In genomic region chr3L:12119875-12120485, dm6 we compare ENCODE assay signal across 1 fruit fly cellular context.
TF ChIP-seq lines count a peak whose summit lies in the region.

Gene CG11560, plus strand, starts transcription at chr3L:12120019.

TF ChIP-seq in whole organism, embryonic, 481 proteins besides CTCF, POLR2A, EP300 and RAD21 (continued from another document and continues in another):
- no peak for TF ChIP-seq CoRest (tag; optimal IDR thresholded peaks at IDR 0.05; lab: Kevin White, UChicago)
- TF ChIP-seq Adf1 (GFP tag; IDR thresholded peaks at IDR 0.05; lab: Robert Waterston, UW), result no peak
- TF ChIP-seq CG7556 (GFP tag; optimal IDR thresholded peaks at IDR 0.05; lab: Kevin White, UChicago), result no peak
- TF ChIP-seq gt (GFP tag; IDR thresholded peaks at IDR 0.05; lab: Robert Waterston, UW), result no peak
- no peak for TF ChIP-seq Asciz (GFP tag; optimal IDR thresholded peaks at IDR 0.05; lab: Kevin White, UChicago)
- no peak for TF ChIP-seq CG8290 (GFP tag; optimal IDR thresholded peaks at IDR 0.05; lab: Kevin White, UChicago)
- TF ChIP-seq CG8290 (tag; optimal IDR thresholded peaks at IDR 0.05; lab: Kevin White, UChicago), result no peak
- no peak for TF ChIP-seq stc (GFP tag; IDR thresholded peaks at IDR 0.05; lab: Robert Waterston, UW)
- no peak for TF ChIP-seq ro (GFP tag; IDR thresholded peaks at IDR 0.05; lab: Robert Waterston, UW)
- TF ChIP-seq sug (tag; optimal IDR thresholded peaks at IDR 0.05; lab: Kevin White, UChicago), result no peak
- no peak for TF ChIP-seq Ada2b (GFP tag; IDR thresholded peaks at IDR 0.05; lab: Robert Waterston, UW)
- TF ChIP-seq CG17359 (tag; optimal IDR thresholded peaks at IDR 0.05; lab: Kevin White, UChicago), result peak; percentile 83
- TF ChIP-seq trh (GFP tag; optimal IDR thresholded peaks at IDR 0.05; lab: Kevin White, UChicago), result no peak
- TF ChIP-seq nom (GFP tag; optimal IDR thresholded peaks at IDR 0.05; lab: Kevin White, UChicago), result no peak
- TF ChIP-seq CG7357 (GFP tag; IDR thresholded peaks at IDR 0.05; lab: Robert Waterston, UW), result 0 out of 3 replicates have a peak, but pooled peaks have one; percentile 36
- no peak for TF ChIP-seq Aef1 (GFP tag; IDR thresholded peaks at IDR 0.05; lab: Robert Waterston, UW)
- TF ChIP-seq CG34224 (GFP tag; IDR thresholded peaks at IDR 0.05; lab: Robert Waterston, UW; ENCODE audit: partially characterized antibody), result peak; percentile 67
- no peak for TF ChIP-seq zf30C (GFP tag; optimal IDR thresholded peaks at IDR 0.05; lab: Kevin White, UChicago)
- TF ChIP-seq slou (GFP tag; optimal IDR thresholded peaks at IDR 0.05; lab: Kevin White, UChicago), result no peak
- TF ChIP-seq TFAM (GFP tag; optimal IDR thresholded peaks at IDR 0.05; lab: Kevin White, UChicago), result no peak
- TF ChIP-seq CG11247 (GFP tag; IDR thresholded peaks at IDR 0.05; lab: Robert Waterston, UW), result no peak
- no peak for TF ChIP-seq CG2199 (GFP tag; IDR thresholded peaks at IDR 0.05; lab: Robert Waterston, UW)
- no peak for TF ChIP-seq Pdp1 (GFP tag; optimal IDR thresholded peaks at IDR 0.05; lab: Kevin White, UChicago)
- TF ChIP-seq CG6765 (GFP tag; optimal IDR thresholded peaks at IDR 0.05; lab: Kevin White, UChicago), result no peak
- no peak for TF ChIP-seq fd96Cb (tag; optimal IDR thresholded peaks at IDR 0.05; lab: Kevin White, UChicago)
- TF ChIP-seq seq (GFP tag; IDR thresholded peaks at IDR 0.05; lab: Robert Waterston, UW), result no peak
- TF ChIP-seq esg (GFP tag; conservative IDR thresholded peaks at IDR 0.05; lab: Robert Waterston, UW), result no peak
- TF ChIP-seq kni (GFP tag; optimal IDR thresholded peaks at IDR 0.05; lab: Kevin White, UChicago), result no peak
- no peak for TF ChIP-seq D19B (GFP tag; optimal IDR thresholded peaks at IDR 0.05; lab: Kevin White, UChicago)
- no peak for TF ChIP-seq Xbp1 (GFP tag; optimal IDR thresholded peaks at IDR 0.05; lab: Kevin White, UChicago)
- no peak for TF ChIP-seq exex (tag; optimal IDR thresholded peaks at IDR 0.05; lab: Kevin White, UChicago)
- TF ChIP-seq CG30431 (GFP tag; optimal IDR thresholded peaks at IDR 0.05; lab: Kevin White, UChicago), result no peak
- TF ChIP-seq pfk (GFP tag; optimal IDR thresholded peaks at IDR 0.05; lab: Kevin White, UChicago), result no peak
- TF ChIP-seq BEAF-32 (GFP tag; optimal IDR thresholded peaks at IDR 0.05; lab: Kevin White, UChicago), result peak; percentile 76
- TF ChIP-seq CG10462 (GFP tag; optimal IDR thresholded peaks at IDR 0.05; lab: Kevin White, UChicago), result no peak
- TF ChIP-seq otp (GFP tag; IDR thresholded peaks at IDR 0.05; lab: Robert Waterston, UW), result no peak
- no peak for TF ChIP-seq CG8944 (GFP tag; optimal IDR thresholded peaks at IDR 0.05; lab: Kevin White, UChicago)
- TF ChIP-seq CG17829 (tag; optimal IDR thresholded peaks at IDR 0.05; lab: Kevin White, UChicago), result peak; percentile 2
- TF ChIP-seq Med (GFP tag; lab: Kevin White, UChicago), result peak; percentile 76
- no peak for TF ChIP-seq Rfx (GFP tag; IDR thresholded peaks at IDR 0.05; lab: Robert Waterston, UW)
- TF ChIP-seq pnt (GFP tag; optimal IDR thresholded peaks at IDR 0.05; lab: Kevin White, UChicago), result no peak
- no peak for TF ChIP-seq schlank (tag; optimal IDR thresholded peaks at IDR 0.05; lab: Kevin White, UChicago)
- TF ChIP-seq Hmr (GFP tag; optimal IDR thresholded peaks at IDR 0.05; lab: Kevin White, UChicago), result no peak
- TF ChIP-seq CG14014 (GFP tag; IDR thresholded peaks at IDR 0.05; lab: Robert Waterston, UW), result no peak
- no peak for TF ChIP-seq fu2 (GFP tag; optimal IDR thresholded peaks at IDR 0.05; lab: Kevin White, UChicago)
- no peak for TF ChIP-seq Hr3 (GFP tag; optimal IDR thresholded peaks at IDR 0.05; lab: Kevin White, UChicago)
- no peak for TF ChIP-seq CG10654 (GFP tag; optimal IDR thresholded peaks at IDR 0.05; lab: Kevin White, UChicago)
- no peak for TF ChIP-seq dmrt11E (tag; optimal IDR thresholded peaks at IDR 0.05; lab: Kevin White, UChicago)
- no peak for TF ChIP-seq GATAe (GFP tag; conservative IDR thresholded peaks at IDR 0.05; lab: Robert Waterston, UW)
- TF ChIP-seq NK7.1 (GFP tag; optimal IDR thresholded peaks at IDR 0.05; lab: Kevin White, UChicago), result no peak
- TF ChIP-seq gfzf (GFP tag; optimal IDR thresholded peaks at IDR 0.05; lab: Kevin White, UChicago), result no peak
- no peak for TF ChIP-seq nerfin-1 (tag; optimal IDR thresholded peaks at IDR 0.05; lab: Kevin White, UChicago)
- TF ChIP-seq CG14050 (GFP tag; IDR thresholded peaks at IDR 0.05; lab: Robert Waterston, UW), result no peak
- TF ChIP-seq CG15269 (tag; optimal IDR thresholded peaks at IDR 0.05; lab: Kevin White, UChicago), result no peak
- TF ChIP-seq Doc3 (GFP tag; IDR thresholded peaks at IDR 0.05; lab: Robert Waterston, UW; ENCODE audit: partially characterized antibody), result peak; percentile 59
- TF ChIP-seq Ets97D (GFP tag; optimal IDR thresholded peaks at IDR 0.05; lab: Kevin White, UChicago), result peak; percentile 19
- no peak for TF ChIP-seq CG17802 (tag; optimal IDR thresholded peaks at IDR 0.05; lab: Kevin White, UChicago)
- no peak for TF ChIP-seq ATbp (GFP tag; optimal IDR thresholded peaks at IDR 0.05; lab: Kevin White, UChicago)
- TF ChIP-seq CG11560 (tag; IDR thresholded peaks at IDR 0.05; lab: Robert Waterston, UW), result no peak; the same call in 2 of the 3 replicates
- TF ChIP-seq Fer1 (GFP tag; optimal IDR thresholded peaks at IDR 0.05; lab: Kevin White, UChicago), result no peak
- no peak for TF ChIP-seq pho (GFP tag; optimal IDR thresholded peaks at IDR 0.05; lab: Kevin White, UChicago)
- TF ChIP-seq CG6791 (GFP tag; IDR thresholded peaks at IDR 0.05; lab: Robert Waterston, UW; ENCODE audit: partially characterized antibody), result peak; percentile 55; the same call in 2 of the 3 replicates
- no peak for TF ChIP-seq CG13123 (GFP tag; optimal IDR thresholded peaks at IDR 0.05; lab: Kevin White, UChicago)
- TF ChIP-seq CHES-1-like (GFP tag; optimal IDR thresholded peaks at IDR 0.05; lab: Kevin White, UChicago), result no peak
- TF ChIP-seq Abd-B (GFP tag; optimal IDR thresholded peaks at IDR 0.05; lab: Kevin White, UChicago), result no peak
- no peak for TF ChIP-seq Dip3 (GFP tag; optimal IDR thresholded peaks at IDR 0.05; lab: Kevin White, UChicago)
- TF ChIP-seq CG18476 (GFP tag; optimal IDR thresholded peaks at IDR 0.05; lab: Kevin White, UChicago), result no peak
- peak; percentile 44 for TF ChIP-seq CG15514 (GFP tag; optimal IDR thresholded peaks at IDR 0.05; lab: Kevin White, UChicago)
- no peak for TF ChIP-seq ham (GFP tag; IDR thresholded peaks at IDR 0.05; lab: Robert Waterston, UW)
- no peak for TF ChIP-seq btn (GFP tag; optimal IDR thresholded peaks at IDR 0.05; lab: Kevin White, UChicago)
- peak; percentile 16 for TF ChIP-seq HmgZ (tag; optimal IDR thresholded peaks at IDR 0.05; lab: Kevin White, UChicago)
- no peak for TF ChIP-seq CG4820 (GFP tag; optimal IDR thresholded peaks at IDR 0.05; lab: Kevin White, UChicago)
- TF ChIP-seq CG5245 (GFP tag; optimal IDR thresholded peaks at IDR 0.05; lab: Kevin White, UChicago), result no peak
- no peak for TF ChIP-seq corto (GFP tag; optimal IDR thresholded peaks at IDR 0.05; lab: Kevin White, UChicago)
- no peak for TF ChIP-seq mld (GFP tag; IDR thresholded peaks at IDR 0.05; lab: Robert Waterston, UW; ENCODE audit: partially characterized antibody)
- TF ChIP-seq bigmax (GFP tag; optimal IDR thresholded peaks at IDR 0.05; lab: Kevin White, UChicago), result no peak
- TF ChIP-seq dati (GFP tag; IDR thresholded peaks at IDR 0.05; lab: Robert Waterston, UW), result no peak
- TF ChIP-seq MESR4 (GFP tag; optimal IDR thresholded peaks at IDR 0.05; lab: Kevin White, UChicago), result peak; percentile 72
- no peak for TF ChIP-seq CG12744 (GFP tag; optimal IDR thresholded peaks at IDR 0.05; lab: Kevin White, UChicago)
- no peak for TF ChIP-seq CG3726 (GFP tag; IDR thresholded peaks at IDR 0.05; lab: Robert Waterston, UW)
- TF ChIP-seq CG11093 (GFP tag; IDR thresholded peaks at IDR 0.05; lab: Robert Waterston, UW), result no peak
- no peak for TF ChIP-seq Lpt (GFP tag; optimal IDR thresholded peaks at IDR 0.05; lab: Kevin White, UChicago)
- no peak for TF ChIP-seq Max (GFP tag; optimal IDR thresholded peaks at IDR 0.05; lab: Kevin White, UChicago)
- no peak for TF ChIP-seq CG5953 (GFP tag; IDR thresholded peaks at IDR 0.05; lab: Robert Waterston, UW)
- TF ChIP-seq CG42726 (GFP tag; IDR thresholded peaks at IDR 0.05; lab: Robert Waterston, UW; ENCODE audit: partially characterized antibody), result no peak
- TF ChIP-seq CG10274 (GFP tag; optimal IDR thresholded peaks at IDR 0.05; lab: Kevin White, UChicago), result no peak
- TF ChIP-seq Lhr (GFP tag; optimal IDR thresholded peaks at IDR 0.05; lab: Kevin White, UChicago), result no peak
- TF ChIP-seq CG2712 (tag; optimal IDR thresholded peaks at IDR 0.05; lab: Kevin White, UChicago), result no peak
- TF ChIP-seq Jarid2 (GFP tag; optimal IDR thresholded peaks at IDR 0.05; lab: Kevin White, UChicago), result no peak
- TF ChIP-seq CG4404 (GFP tag; IDR thresholded peaks at IDR 0.05; lab: Robert Waterston, UW), result no peak
- no peak for TF ChIP-seq zen (tag; optimal IDR thresholded peaks at IDR 0.05; lab: Kevin White, UChicago)
- TF ChIP-seq ac (GFP tag; optimal IDR thresholded peaks at IDR 0.05; lab: Kevin White, UChicago), result no peak
- TF ChIP-seq CG18619 (GFP tag; optimal IDR thresholded peaks at IDR 0.05; lab: Kevin White, UChicago), result no peak
- TF ChIP-seq caup (GFP tag; optimal IDR thresholded peaks at IDR 0.05; lab: Kevin White, UChicago; ENCODE audit: severe bottlenecking), result no peak
- no peak for TF ChIP-seq Mrtf (GFP tag; IDR thresholded peaks at IDR 0.05; lab: Robert Waterston, UW)
- no peak for TF ChIP-seq ems (GFP tag; optimal IDR thresholded peaks at IDR 0.05; lab: Kevin White, UChicago)
- TF ChIP-seq sens (GFP tag; lab: Kevin White, UChicago), result no peak
- TF ChIP-seq vfl (GFP tag; optimal IDR thresholded peaks at IDR 0.05; lab: Kevin White, UChicago), result no peak
- TF ChIP-seq Oli (tag; optimal IDR thresholded peaks at IDR 0.05; lab: Kevin White, UChicago), result no peak
- no peak for TF ChIP-seq CG1529 (GFP tag; optimal IDR thresholded peaks at IDR 0.05; lab: Kevin White, UChicago)
- no peak for TF ChIP-seq CG3847 (GFP tag; IDR thresholded peaks at IDR 0.05; lab: Robert Waterston, UW)
- peak; percentile 78 for TF ChIP-seq HLH4C (GFP tag; IDR thresholded peaks at IDR 0.05; lab: Robert Waterston, UW; ENCODE audit: partially characterized antibody)
- no peak for TF ChIP-seq aop (GFP tag; IDR thresholded peaks at IDR 0.05; lab: Robert Waterston, UW)
- TF ChIP-seq trem (tag; optimal IDR thresholded peaks at IDR 0.05; lab: Kevin White, UChicago), result peak; percentile 31
- TF ChIP-seq wdn (GFP tag; IDR thresholded peaks at IDR 0.05; lab: Robert Waterston, UW), result no peak
- TF ChIP-seq tll (GFP tag; optimal IDR thresholded peaks at IDR 0.05; lab: Kevin White, UChicago), result no peak
- TF ChIP-seq Six4 (GFP tag; optimal IDR thresholded peaks at IDR 0.05; lab: Kevin White, UChicago), result no peak
- TF ChIP-seq CG4360 (GFP tag; IDR thresholded peaks at IDR 0.05; lab: Robert Waterston, UW), result no peak
- no peak for TF ChIP-seq CG8478 (optimal IDR thresholded peaks at IDR 0.05; lab: Kevin White, UChicago)
- TF ChIP-seq en (GFP tag; optimal IDR thresholded peaks at IDR 0.05; lab: Kevin White, UChicago), result no peak
- no peak for TF ChIP-seq Trl (optimal IDR thresholded peaks at IDR 0.05; lab: Kevin White, UChicago)
- no peak for TF ChIP-seq Trl (GFP tag; optimal IDR thresholded peaks at IDR 0.05; lab: Kevin White, UChicago)
- TF ChIP-seq CG14860 (GFP tag; IDR thresholded peaks at IDR 0.05; lab: Robert Waterston, UW; ENCODE audit: partially characterized antibody), result peak; percentile 66; the same call in 2 of the 3 replicates
- no peak for TF ChIP-seq hkb (optimal IDR thresholded peaks at IDR 0.05; lab: Kevin White, UChicago)
- no peak for TF ChIP-seq hkb (GFP tag; IDR thresholded peaks at IDR 0.05; lab: Robert Waterston, UW)
- TF ChIP-seq chm (GFP tag; IDR thresholded peaks at IDR 0.05; lab: Robert Waterston, UW), result no peak
- no peak for TF ChIP-seq zfh1 (GFP tag; IDR thresholded peaks at IDR 0.05; lab: Robert Waterston, UW)
- no peak for TF ChIP-seq jigr1 (GFP tag; IDR thresholded peaks at IDR 0.05; lab: Robert Waterston, UW)
- TF ChIP-seq Hand (GFP tag; optimal IDR thresholded peaks at IDR 0.05; lab: Kevin White, UChicago), result no peak
- TF ChIP-seq CG9215 (GFP tag; IDR thresholded peaks at IDR 0.05; lab: Robert Waterston, UW), result no peak
- no peak for TF ChIP-seq fd102C (GFP tag; optimal IDR thresholded peaks at IDR 0.05; lab: Kevin White, UChicago)
- TF ChIP-seq B-H2 (GFP tag; optimal IDR thresholded peaks at IDR 0.05; lab: Kevin White, UChicago), result no peak
- TF ChIP-seq Sry-δ (GFP tag; optimal IDR thresholded peaks at IDR 0.05; lab: Kevin White, UChicago), result peak; percentile 61
- TF ChIP-seq CG2678 (tag; optimal IDR thresholded peaks at IDR 0.05; lab: Kevin White, UChicago), result no peak
- no peak for TF ChIP-seq Dbx (GFP tag; IDR thresholded peaks at IDR 0.05; lab: Robert Waterston, UW)
- no peak for TF ChIP-seq CG8089 (GFP tag; optimal IDR thresholded peaks at IDR 0.05; lab: Kevin White, UChicago)
- no peak for TF ChIP-seq bsh (GFP tag; optimal IDR thresholded peaks at IDR 0.05; lab: Kevin White, UChicago)
- TF ChIP-seq CG31441 (GFP tag; IDR thresholded peaks at IDR 0.05; lab: Robert Waterston, UW), result no peak
- TF ChIP-seq Poxn (GFP tag; IDR thresholded peaks at IDR 0.05; lab: Robert Waterston, UW), result no peak
- TF ChIP-seq gro (GFP tag; optimal IDR thresholded peaks at IDR 0.05; lab: Kevin White, UChicago), result no peak
- no peak for TF ChIP-seq CG43689 (GFP tag; IDR thresholded peaks at IDR 0.05; lab: Robert Waterston, UW)
- no peak for TF ChIP-seq Dek (tag; optimal IDR thresholded peaks at IDR 0.05; lab: Kevin White, UChicago)
- no peak for TF ChIP-seq CG12236 (GFP tag; optimal IDR thresholded peaks at IDR 0.05; lab: Kevin White, UChicago)
- TF ChIP-seq YL-1 (GFP tag; optimal IDR thresholded peaks at IDR 0.05; lab: Kevin White, UChicago), result peak; percentile 48
- no peak for TF ChIP-seq Neu2 (GFP tag; optimal IDR thresholded peaks at IDR 0.05; lab: Kevin White, UChicago; ENCODE audit: borderline replicate concordance)
- TF ChIP-seq ttk (GFP tag; IDR thresholded peaks at IDR 0.05; lab: Robert Waterston, UW), result no peak
- TF ChIP-seq CG9437 (GFP tag; optimal IDR thresholded peaks at IDR 0.05; lab: Kevin White, UChicago), result no peak
- TF ChIP-seq CG17328 (GFP tag; IDR thresholded peaks at IDR 0.05; lab: Robert Waterston, UW), result no peak
- TF ChIP-seq HLH3B (GFP tag; IDR thresholded peaks at IDR 0.05; lab: Robert Waterston, UW), result no peak
- no peak for TF ChIP-seq tio (GFP tag; optimal IDR thresholded peaks at IDR 0.05; lab: Kevin White, UChicago)
- TF ChIP-seq lmd (GFP tag; IDR thresholded peaks at IDR 0.05; lab: Robert Waterston, UW), result no peak
